Worm (Caenorhabditis elegans) whole organism, late embryonic: Measurements from ENCODE around the gene srlf-36.

ENCODE experiments used
- C08G9.2 ChIP-seq: sonication (generic microtip); optimal IDR thresholded peaks from 2 replicates; lab custom pipeline; 2016; ENCODE audit warnings: mild to moderate bottlenecking, missing genetic modification characterization, moderate library complexity, missing compliant biosample characterization
- F13H6.1 ChIP-seq: sonication (generic microtip); optimal IDR thresholded peaks from 2 replicates; lab custom pipeline; 2016; ENCODE audit warnings: missing genetic modification characterization, missing compliant biosample characterization
- K02D7.2 ChIP-seq: sonication (generic microtip); optimal IDR thresholded peaks from 2 replicates; lab custom pipeline; 2017; ENCODE audit warnings: mild to moderate bottlenecking, missing genetic modification characterization, missing compliant biosample characterization
- T23F11.4 ChIP-seq: fragments of 200-800 bp; sonication (Bioruptor generic); optimal IDR thresholded peaks from 2 replicates; lab custom pipeline; 2018; ENCODE audit warnings: mild to moderate bottlenecking, missing genetic modification characterization, missing compliant biosample characterization
- Y22D7AL.16 ChIP-seq: sonication (generic microtip); optimal IDR thresholded peaks from 2 replicates; lab custom pipeline; 2016; ENCODE audit warnings: missing genetic modification characterization, missing compliant biosample characterization
- ceh-18 ChIP-seq: sonication (generic microtip); optimal IDR thresholded peaks from 2 replicates; lab custom pipeline; 2016; ENCODE audit warnings: missing genetic modification characterization, missing compliant biosample characterization
- ceh-19 ChIP-seq: fragments of 200-800 bp; sonication (Bioruptor generic); optimal IDR thresholded peaks from 2 replicates; lab custom pipeline; 2018; ENCODE audit warnings: mild to moderate bottlenecking, missing genetic modification characterization, missing compliant biosample characterization
- ceh-22 ChIP-seq: sonication (generic microtip); optimal IDR thresholded peaks from 2 replicates; lab custom pipeline; 2017; ENCODE audit warnings: missing biosample characterization, missing genetic modification characterization
- ceh-24 ChIP-seq: sonication (generic microtip); optimal IDR thresholded peaks from 2 replicates; lab custom pipeline; 2016; ENCODE audit warnings: mild to moderate bottlenecking, missing genetic modification characterization, missing compliant biosample characterization
- ceh-34 ChIP-seq: sonication (generic microtip); optimal IDR thresholded peaks from 2 replicates; lab custom pipeline; 2016; ENCODE audit warnings: mild to moderate bottlenecking, missing genetic modification characterization, missing compliant biosample characterization
- ceh-48 ChIP-seq: sonication (generic microtip); optimal IDR thresholded peaks from 2 replicates; lab custom pipeline; 2016; ENCODE audit warnings: missing genetic modification characterization, inconsistent platforms, missing compliant biosample characterization
- ceh-6 ChIP-seq: fragments of 200-800 bp; sonication (Bioruptor generic); optimal IDR thresholded peaks from 2 replicates; lab custom pipeline; 2018; ENCODE audit warnings: mild to moderate bottlenecking, missing genetic modification characterization, missing compliant biosample characterization
- che-1 ChIP-seq: sonication (generic microtip); optimal IDR thresholded peaks from 2 replicates; lab custom pipeline; 2016; ENCODE audit warnings: mild to moderate bottlenecking, missing genetic modification characterization, missing compliant biosample characterization
- dmd-4 ChIP-seq: sonication (generic microtip); optimal IDR thresholded peaks from 2 replicates; lab custom pipeline; 2016; ENCODE audit warnings: borderline replicate concordance, missing genetic modification characterization, missing compliant biosample characterization
- eyg-1 ChIP-seq: sonication (generic microtip); optimal IDR thresholded peaks from 2 replicates; lab custom pipeline; 2016; ENCODE audit warnings: missing genotype, missing genetic modification characterization, missing compliant biosample characterization
- fkh-6 ChIP-seq: sonication (generic microtip); optimal IDR thresholded peaks from 2 replicates; lab custom pipeline; 2016; ENCODE audit warnings: missing genetic modification characterization, missing compliant biosample characterization
- gmeb-2 ChIP-seq: sonication (generic microtip); optimal IDR thresholded peaks from 2 replicates; lab custom pipeline; 2016; ENCODE audit warnings: missing genetic modification characterization, inconsistent platforms, missing compliant biosample characterization
- hlh-30 ChIP-seq: sonication (generic microtip); optimal IDR thresholded peaks from 2 replicates; lab custom pipeline; 2017; ENCODE audit warnings: antibody characterized with exemption, missing genetic modification characterization, missing compliant biosample characterization; ENCODE audit not compliant: insufficient read depth
- hlh-6 ChIP-seq: sonication (generic microtip); optimal IDR thresholded peaks from 2 replicates; lab custom pipeline; 2016; ENCODE audit warnings: missing genotype, missing genetic modification characterization, missing compliant biosample characterization
- lim-6 ChIP-seq: sonication (generic microtip); optimal IDR thresholded peaks from 2 replicates; lab custom pipeline; 2016; ENCODE audit warnings: missing genetic modification characterization, missing compliant biosample characterization
- lin-11 ChIP-seq: fragments of 200-800 bp; sonication (Bioruptor generic); optimal IDR thresholded peaks from 2 replicates; lab custom pipeline; 2018; ENCODE audit warnings: mild to moderate bottlenecking, missing genetic modification characterization, missing compliant biosample characterization
- madf-2 ChIP-seq: sonication (generic microtip); optimal IDR thresholded peaks from 2 replicates; lab custom pipeline; 2017; ENCODE audit warnings: missing genetic modification characterization, missing compliant biosample characterization
- mec-3 ChIP-seq: sonication (generic microtip); optimal IDR thresholded peaks from 2 replicates; lab custom pipeline; 2016; ENCODE audit warnings: borderline replicate concordance, missing genetic modification characterization, missing compliant biosample characterization
- nhr-11 ChIP-seq: fragments of 150-350 bp; optimal IDR thresholded peaks from 2 replicates; lab custom pipeline; 2014; ENCODE audit warnings: missing biosample characterization, missing genetic modification characterization
- nhr-232 ChIP-seq: sonication (generic microtip); optimal IDR thresholded peaks from 2 replicates; lab custom pipeline; 2016; ENCODE audit warnings: missing genetic modification characterization, missing compliant biosample characterization
- npax-4 ChIP-seq: sonication (generic microtip); optimal IDR thresholded peaks from 2 replicates; lab custom pipeline; 2016; ENCODE audit warnings: missing genetic modification characterization, missing compliant biosample characterization
- pag-3 ChIP-seq: sonication (generic microtip); optimal IDR thresholded peaks from 2 replicates; lab custom pipeline; 2016; ENCODE audit warnings: missing compliant biosample characterization, missing genetic modification characterization, borderline replicate concordance
- pha-2 ChIP-seq: sonication (generic microtip); optimal IDR thresholded peaks from 2 replicates; lab custom pipeline; 2017; ENCODE audit warnings: mild to moderate bottlenecking, missing genetic modification characterization, missing compliant biosample characterization
- pqm-1 ChIP-seq: sonication (generic microtip); optimal IDR thresholded peaks from 2 replicates; lab custom pipeline; 2016; ENCODE audit warnings: missing genetic modification characterization, missing compliant biosample characterization
- pros-1 ChIP-seq: fragments of 150-350 bp; optimal IDR thresholded peaks from 2 replicates; lab custom pipeline; 2014; ENCODE audit warnings: missing biosample characterization, missing genetic modification reagents, missing genetic modification characterization
- ref-2 ChIP-seq: sonication (generic microtip); optimal IDR thresholded peaks from 2 replicates; lab custom pipeline; 2016; ENCODE audit warnings: missing genetic modification characterization, missing compliant biosample characterization
- syd-9 ChIP-seq: sonication (generic microtip); optimal IDR thresholded peaks from 2 replicates; lab custom pipeline; 2016; ENCODE audit warnings: mild to moderate bottlenecking, missing genetic modification characterization, moderate library complexity, missing compliant biosample characterization
- tbx-7 ChIP-seq: sonication (generic microtip); optimal IDR thresholded peaks from 2 replicates; lab custom pipeline; 2016; ENCODE audit warnings: missing genotype, missing genetic modification characterization, missing compliant biosample characterization
- unc-3 ChIP-seq, 2 experiments: fragments of 200-800 bp in 1 of 2; sonication (Bioruptor generic) in 1 of 2; sonication (generic microtip) in 1 of 2; conservative IDR thresholded peaks in 1 of 2; optimal IDR thresholded peaks in 1 of 2; 2 replicates each; pipeline versions ENCODE4 v1.3.6 to Lab custom; 2016 to 2022; ENCODE audit warnings: missing compliant biosample characterization in 2 of 2, missing genetic modification characterization in 2 of 2, missing genetic modification reagents in 1 of 2
- unc-42 ChIP-seq: sonication (generic microtip); optimal IDR thresholded peaks from 2 replicates; lab custom pipeline; 2016; ENCODE audit warnings: missing genotype, missing genetic modification characterization, missing compliant biosample characterization
- unc-55 ChIP-seq: sonication (generic microtip); optimal IDR thresholded peaks from 2 replicates; lab custom pipeline; 2017; ENCODE audit warnings: missing biosample characterization, missing genetic modification reagents, missing genetic modification characterization
- unc-86 ChIP-seq: sonication (generic microtip); optimal IDR thresholded peaks from 2 replicates; lab custom pipeline; 2016; ENCODE audit warnings: missing genetic modification characterization, missing compliant biosample characterization

Gene srlf-36

DNA sequence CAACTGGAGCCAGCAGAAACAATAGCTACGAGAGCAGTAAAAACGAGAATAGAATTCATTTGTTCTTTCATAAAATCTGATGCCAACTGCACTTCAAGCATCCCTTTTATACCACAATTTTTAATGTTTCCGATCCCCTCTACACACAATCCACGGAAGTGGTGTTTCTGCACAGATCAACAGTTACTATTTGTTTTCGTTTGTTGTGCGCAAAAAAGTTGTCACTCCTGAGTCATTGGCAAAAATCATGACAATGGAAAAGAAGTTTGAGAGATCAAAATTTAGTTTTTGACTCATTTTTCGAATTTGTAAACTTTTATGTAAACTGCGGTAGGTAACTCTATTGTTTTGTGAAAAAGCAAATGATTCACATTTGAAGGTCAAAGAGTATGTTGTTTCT lies 5.5 kb downstream of the srlf-36 start, which contains the start of gene srlf-37:
Gene srlf-37, minus strand, starts transcription at position 101 of the 400 bp plus-strand sequence.
- no peak for TF ChIP-seq nhr-11
- no peak for TF ChIP-seq hlh-6 (tag; lab: Kevin White, UChicago)
- no peak for TF ChIP-seq Y22D7AL.16 (tag; lab: Kevin White, UChicago)
- TF ChIP-seq pag-3 (tag; lab: Kevin White, UChicago) = no peak
- TF ChIP-seq madf-2 (tag; lab: Kevin White, UChicago) = no peak
- no peak for TF ChIP-seq syd-9
- TF ChIP-seq C08G9.2 (tag; lab: Kevin White, UChicago) = no peak
- no peak for TF ChIP-seq pqm-1
- TF ChIP-seq unc-86 (tag; lab: Kevin White, UChicago) = no peak
- TF ChIP-seq ceh-48 = no peak
- no peak for TF ChIP-seq F13H6.1 (tag; lab: Kevin White, UChicago)
- no peak for TF ChIP-seq nhr-232 (tag; lab: Kevin White, UChicago)
- no peak for TF ChIP-seq K02D7.2
- no peak for TF ChIP-seq lin-11 (tag; lab: Kevin White, UChicago)
- no peak for TF ChIP-seq unc-42 (tag; lab: Kevin White, UChicago)
- TF ChIP-seq unc-55 = no peak
- TF ChIP-seq ref-2 (tag; lab: Kevin White, UChicago) = no peak
- no peak for TF ChIP-seq hlh-30 (tag; lab: Kevin White, UChicago)
- TF ChIP-seq ceh-34 (tag; lab: Kevin White, UChicago) = no peak
- TF ChIP-seq T23F11.4 = no peak

DNA sequence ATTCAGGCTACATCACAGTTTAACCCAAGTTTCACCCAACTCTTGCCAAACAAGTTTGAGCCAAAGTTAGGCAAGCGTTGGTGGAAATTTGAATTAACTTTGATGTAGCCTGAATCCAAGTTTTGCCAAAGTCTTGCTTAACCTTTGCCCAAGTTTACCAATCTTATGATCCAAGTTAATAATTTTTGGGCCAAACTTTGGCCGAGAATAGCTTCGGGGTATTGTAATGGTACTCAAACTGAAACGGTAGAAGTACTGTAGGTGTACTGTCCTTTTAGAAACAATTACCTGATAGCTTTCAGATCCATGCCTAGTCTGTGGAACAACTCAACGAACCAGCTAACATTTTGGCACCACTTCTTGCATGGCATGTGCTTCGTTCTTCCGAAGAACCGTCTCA lies 9.3 kb downstream of the srlf-36 start, which contains the start of gene nhr-251:
Gene nhr-251, plus strand, starts transcription at position 301 of the 400 bp plus-strand sequence.
- TF ChIP-seq lim-6 (tag; lab: Kevin White, UChicago) (no peak), mec-3 (tag; lab: Kevin White, UChicago) (no peak), unc-42 (tag; lab: Kevin White, UChicago) (no peak), tbx-7 (tag; lab: Kevin White, UChicago) (no peak), ceh-22 (tag; lab: Kevin White, UChicago) (no peak), lin-11 (tag; lab: Kevin White, UChicago) (no peak), ceh-48 (no peak), ceh-34 (tag; lab: Kevin White, UChicago) (no peak), ceh-18 (tag; lab: Kevin White, UChicago) (no peak), pqm-1 (no peak), ceh-24 (tag; lab: Kevin White, UChicago) (no peak)
- TF ChIP-seq, all 69 proteins: peak for 0

DNA sequence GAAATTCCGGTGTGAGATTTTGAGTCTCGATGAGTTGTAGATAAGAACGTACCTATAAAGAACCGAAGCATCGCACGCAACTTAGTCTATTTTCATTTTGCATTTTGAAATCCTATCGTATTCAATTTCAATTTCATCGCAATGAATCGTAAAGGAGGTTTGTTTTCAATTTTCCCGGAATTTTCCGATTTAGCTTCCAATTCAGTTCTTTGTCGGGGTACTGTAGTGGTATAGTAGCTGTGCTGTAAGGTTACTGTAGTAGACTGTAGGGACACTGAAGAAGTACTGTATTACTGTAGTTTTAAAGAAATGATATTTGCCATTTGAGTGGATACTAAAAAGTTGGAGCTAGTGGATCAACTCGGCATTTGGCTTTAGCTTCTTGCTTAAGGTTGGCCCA lies 9.8 kb downstream of the srlf-36 start:
- no peak for TF ChIP-seq npax-4 (tag; lab: Kevin White, UChicago)
- no peak for TF ChIP-seq pha-2 (tag; lab: Kevin White, UChicago)
- no peak for TF ChIP-seq che-1 (tag; lab: Kevin White, UChicago)
- no peak for TF ChIP-seq ceh-19 (GFP tag; lab: Kevin White, UChicago)
- no peak for TF ChIP-seq dmd-4 (tag; lab: Kevin White, UChicago)
- TF ChIP-seq eyg-1 = no peak
- TF ChIP-seq lin-11 (tag; lab: Kevin White, UChicago) = no peak
- TF ChIP-seq gmeb-2 (tag; lab: Kevin White, UChicago) = no peak
- no peak for TF ChIP-seq pros-1 (tag; lab: Kevin White, UChicago)
- TF ChIP-seq unc-42 (tag; lab: Kevin White, UChicago) = no peak
- no peak for TF ChIP-seq unc-3 (GFP tag; conservative IDR thresholded peaks at IDR 0.05; lab: Robert Waterston, UW)
- no peak for TF ChIP-seq unc-3 (tag; optimal IDR thresholded peaks at IDR 0.05; lab: Kevin White, UChicago)

DNA sequence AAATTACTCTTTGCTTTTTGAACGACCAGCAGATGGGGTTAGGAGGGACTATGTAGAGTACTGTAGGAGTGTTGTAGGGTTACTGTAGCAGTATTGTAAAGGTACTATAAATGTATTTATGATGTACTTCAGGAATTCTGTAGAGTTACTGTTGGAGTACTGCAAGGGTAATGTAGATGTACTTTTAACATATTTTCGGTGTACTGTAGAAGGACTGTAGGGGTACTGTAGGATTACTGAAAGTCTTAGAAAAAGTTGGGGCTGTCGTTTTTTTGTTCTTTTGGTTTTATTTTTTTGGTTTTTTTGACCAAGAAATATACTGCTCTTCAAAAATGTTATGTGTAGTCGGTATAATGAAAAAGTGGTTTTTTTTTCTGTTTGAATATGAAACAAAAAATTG lies 10.9 kb downstream of the srlf-36 start:
- no peak for TF ChIP-seq ceh-6 (GFP tag; lab: Kevin White, UChicago)
- TF ChIP-seq fkh-6 = no peak
